Fruit fly (Drosophila melanogaster) whole organism, adult: ENCODE results near the gene GMF.

Experiments used
- bab1 ChIP-seq: fragments of 200-800 bp; sonication (Bioruptor generic); optimal IDR thresholded peaks from 3 replicates; lab custom pipeline; 2019; ENCODE audit warnings: missing biosample characterization, mild to moderate bottlenecking, missing genetic modification characterization, moderate library complexity
- ovo ChIP-seq: fragments of 200-800 bp; sonication (Bioruptor generic); optimal IDR thresholded peaks from 2 replicates; lab custom pipeline; 2016; ENCODE audit warnings: missing biosample characterization, missing genetic modification characterization
- pad ChIP-seq: fragments of 200-800 bp; sonication (Bioruptor generic); optimal IDR thresholded peaks from 3 replicates; lab custom pipeline; 2017; ENCODE audit warnings: missing biosample characterization, missing genetic modification characterization, mild to moderate bottlenecking, moderate library complexity, missing genetic modification reagents

DNA sequence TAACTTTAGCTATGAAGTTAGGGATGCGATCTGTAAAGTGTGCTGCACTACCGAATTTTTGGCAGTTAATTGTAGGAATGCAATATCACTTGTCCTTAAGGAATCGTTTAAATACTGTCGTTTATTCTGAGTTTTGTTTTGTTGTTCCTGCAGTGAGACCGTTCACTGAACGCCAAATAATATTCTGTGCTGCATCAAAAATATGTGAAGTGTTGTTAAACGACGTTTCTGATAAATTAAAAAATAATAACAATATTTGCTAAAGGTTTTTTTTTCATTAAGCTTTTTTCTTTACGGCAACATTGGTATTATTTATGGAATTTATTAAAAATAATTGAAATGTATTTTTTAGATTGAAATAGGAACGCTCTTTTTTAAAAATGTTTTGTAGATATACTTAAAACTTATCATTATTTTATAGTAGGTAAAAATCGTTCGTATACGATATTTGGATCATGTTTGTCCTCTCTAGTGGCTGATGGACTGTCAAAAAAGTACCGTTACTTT lies at the start of gene GMF:
- TF ChIP-seq pad (GFP tag; lab: Kevin White, UChicago): peak; percentile 40
- TF ChIP-seq ovo: peak; percentile 84
- TF ChIP-seq bab1 (GFP tag; lab: Kevin White, UChicago): peak; percentile 51
